Fruit fly (Drosophila melanogaster) whole organism, pupa: Measurements from ENCODE around the gene ICA69.

Experiments
- CG10348 ChIP-seq: fragments of 200-800 bp; sonication (Bioruptor generic); IDR thresholded peaks from 2 replicates; pipeline ENCODE4 v1.3.6; 2022; ENCODE audit warnings: missing biosample characterization, missing genetic modification characterization
- CG12605 ChIP-seq: fragments of 200-800 bp; sonication (Bioruptor generic); IDR thresholded peaks from 2 replicates; pipeline ENCODE4 v1.3.6; 2022; ENCODE audit warnings: missing biosample characterization, missing genetic modification characterization
- CG13204 ChIP-seq: fragments of 200-800 bp; sonication (Bioruptor generic); optimal IDR thresholded peaks from 2 replicates; lab custom pipeline; 2018; ENCODE audit warnings: missing biosample characterization, mild to moderate bottlenecking, missing genetic modification characterization, moderate library complexity
- CG14655 ChIP-seq: fragments of 200-800 bp; sonication (Bioruptor generic); optimal IDR thresholded peaks from 3 replicates; lab custom pipeline; 2017; ENCODE audit warnings: mild to moderate bottlenecking, missing biosample characterization, missing genetic modification reagents, missing genetic modification characterization
- CG15710 ChIP-seq: fragments of 200-800 bp; sonication (Bioruptor generic); optimal IDR thresholded peaks from 2 replicates; lab custom pipeline; 2018; ENCODE audit warnings: missing biosample characterization, mild to moderate bottlenecking, missing genetic modification characterization, moderate library complexity
- CG17806 ChIP-seq: fragments of 200-800 bp; sonication (Bioruptor generic); optimal IDR thresholded peaks from 2 replicates; lab custom pipeline; 2018; ENCODE audit warnings: missing biosample characterization, mild to moderate bottlenecking, missing genetic modification characterization, moderate library complexity
- CG32121 ChIP-seq: fragments of 200-800 bp; sonication (Bioruptor generic); IDR thresholded peaks from 2 replicates; pipeline ENCODE4 v1.3.6; 2022; ENCODE audit warnings: missing biosample characterization, missing genetic modification characterization
- CG34367 ChIP-seq: fragments of 200-800 bp; sonication (Bioruptor generic); optimal IDR thresholded peaks from 2 replicates; lab custom pipeline; 2018; ENCODE audit warnings: missing biosample characterization, mild to moderate bottlenecking, missing genetic modification characterization
- CG4496 ChIP-seq: fragments of 200-800 bp; sonication (Bioruptor generic); IDR thresholded peaks from 3 replicates; pipeline ENCODE4 v1.3.6; 2022; ENCODE audit warnings: missing biosample characterization, missing genetic modification characterization
- CG8159 ChIP-seq: fragments of 200-800 bp; sonication (Bioruptor generic); optimal IDR thresholded peaks from 3 replicates; lab custom pipeline; 2018; ENCODE audit warnings: missing biosample characterization, mild to moderate bottlenecking, missing genetic modification characterization, moderate library complexity
- CG8301 ChIP-seq: fragments of 200-800 bp; sonication (Bioruptor generic); optimal IDR thresholded peaks from 2 replicates; lab custom pipeline; 2018; ENCODE audit warnings: missing biosample characterization, mild to moderate bottlenecking, missing genetic modification characterization
- CG9948 ChIP-seq: fragments of 200-800 bp; sonication (Bioruptor generic); optimal IDR thresholded peaks from 2 replicates; lab custom pipeline; 2018; ENCODE audit warnings: missing biosample characterization, mild to moderate bottlenecking, missing genetic modification characterization, moderate library complexity
- D1 ChIP-seq: fragments of 200-800 bp; sonication (Bioruptor generic); optimal IDR thresholded peaks from 2 replicates; lab custom pipeline; 2018; ENCODE audit warnings: missing biosample characterization, mild to moderate bottlenecking, missing genetic modification characterization, moderate library complexity
- EcR ChIP-seq: fragments of 200-800 bp; sonication (Bioruptor generic); optimal IDR thresholded peaks from 3 replicates; lab custom pipeline; 2019; ENCODE audit warnings: missing biosample characterization, missing genetic modification characterization, mild to moderate bottlenecking, moderate library complexity, missing genetic modification reagents
- Ets98B ChIP-seq: fragments of 200-800 bp; sonication (Bioruptor generic); IDR thresholded peaks from 2 replicates; pipeline ENCODE4 v1.3.6; 2022; ENCODE audit warnings: missing biosample characterization, missing genetic modification characterization
- Pif1A ChIP-seq: fragments of 200-800 bp; sonication (Bioruptor generic); optimal IDR thresholded peaks from 3 replicates; lab custom pipeline; 2016; ENCODE audit warnings: missing biosample characterization, missing genetic modification characterization
- Pif1B ChIP-seq: fragments of 200-800 bp; sonication (Bioruptor generic); optimal IDR thresholded peaks from 3 replicates; lab custom pipeline; 2016; ENCODE audit warnings: missing biosample characterization, missing genetic modification characterization
- Snoo ChIP-seq: fragments of 200-800 bp; sonication (Bioruptor generic); optimal IDR thresholded peaks from 3 replicates; lab custom pipeline; 2017; ENCODE audit warnings: missing biosample characterization, mild to moderate bottlenecking, missing genetic modification characterization, inconsistent platforms
- fd96Ca ChIP-seq: fragments of 200-800 bp; sonication (Bioruptor generic); IDR thresholded peaks from 3 replicates; pipeline ENCODE4 v1.3.6; 2022; ENCODE audit warnings: missing biosample characterization, missing genetic modification characterization
- gl ChIP-seq: fragments of 200-800 bp; sonication (Bioruptor generic); optimal IDR thresholded peaks from 2 replicates; lab custom pipeline; 2018; ENCODE audit warnings: missing biosample characterization, mild to moderate bottlenecking, missing genetic modification characterization
- rn ChIP-seq: fragments of 200-800 bp; sonication (Bioruptor generic); IDR thresholded peaks from 2 replicates; pipeline ENCODE4 v1.3.6; 2022; ENCODE audit warnings: missing biosample characterization, missing genetic modification characterization

Gene ICA69

DNA sequence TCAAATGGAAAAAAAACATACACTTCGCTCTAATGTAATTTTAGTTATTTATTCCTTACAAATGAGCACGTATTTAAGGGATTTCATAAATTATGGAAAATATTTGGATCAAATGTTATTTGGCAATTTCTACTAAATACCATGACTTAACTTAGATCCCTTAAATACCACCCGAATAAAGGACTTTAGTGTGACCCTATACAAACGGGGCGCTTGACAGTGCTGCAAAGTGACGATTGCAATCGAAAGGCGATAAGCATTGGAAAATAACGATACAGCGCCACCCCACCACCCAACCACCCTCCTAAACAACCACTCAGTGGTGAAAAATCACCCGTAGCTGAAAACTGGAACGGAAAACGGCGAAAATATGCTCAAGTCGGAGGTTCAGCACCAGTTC, at the start of gene ICA69:
Gene ICA69 (plus strand): TSS at position 20 of the 400 bp plus-strand sequence.
- TF ChIP-seq CG8159 (tag; lab: Kevin White, UChicago): no peak
- TF ChIP-seq Pif1A: no peak
- TF ChIP-seq Pif1B (GFP tag; lab: Kevin White, UChicago): no peak
- TF ChIP-seq Ets98B (GFP tag; lab: Robert Waterston, UW): no peak
- no peak for TF ChIP-seq CG14655 (GFP tag; lab: Kevin White, UChicago)
- TF ChIP-seq CG9948 (tag; lab: Kevin White, UChicago): no peak
- no peak for TF ChIP-seq rn (GFP tag; lab: Robert Waterston, UW)

dm6 chr3L:21088889-21089288, 42.4 kb upstream of the ICA69 start, which contains the start of gene CG33285:
Gene CG33285 (minus strand): TSS chr3L:21088989.
- TF ChIP-seq CG4496 (GFP tag; lab: Robert Waterston, UW) (no peak), CG15710 (tag; lab: Kevin White, UChicago) (no peak), Pif1A (no peak), Pif1B (GFP tag; lab: Kevin White, UChicago) (no peak), CG13204 (GFP tag; lab: Kevin White, UChicago) (no peak), CG14655 (GFP tag; lab: Kevin White, UChicago) (no peak), rn (GFP tag; lab: Robert Waterston, UW) (no peak), fd96Ca (no peak), CG10348 (no peak), CG8159 (tag; lab: Kevin White, UChicago) (no peak), Ets98B (GFP tag; lab: Robert Waterston, UW) (no peak), gl (tag; lab: Kevin White, UChicago) (no peak)

dm6 chr3L:21090245-21090644, 41.0 kb upstream of the ICA69 start:
- TF ChIP-seq CG15710 (tag; lab: Kevin White, UChicago): no peak
- peak; percentile 4 for TF ChIP-seq Pif1A
- peak; percentile 20 for TF ChIP-seq CG14655 (GFP tag; lab: Kevin White, UChicago)

DNA sequence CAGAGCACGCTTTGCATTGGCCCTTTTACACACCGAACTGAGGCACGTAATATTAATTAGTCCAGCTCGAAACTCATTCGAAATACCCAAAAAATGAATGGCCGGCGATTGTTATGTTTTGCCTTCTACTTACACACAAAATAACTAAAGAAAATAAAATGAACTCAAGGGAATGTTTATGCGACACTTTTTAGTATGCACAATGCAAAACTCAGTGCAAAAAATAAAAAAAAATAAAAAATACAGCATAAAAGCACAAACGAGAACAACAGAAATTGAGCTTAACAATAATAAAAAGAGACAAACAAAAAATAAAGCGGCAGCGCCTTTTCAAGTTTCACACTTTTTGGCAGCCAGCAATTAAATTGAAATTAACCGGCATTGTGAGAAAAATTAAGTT, 33.9 kb upstream of the ICA69 start:
- no peak for TF ChIP-seq fd96Ca
- TF ChIP-seq CG14655 (GFP tag; lab: Kevin White, UChicago): no peak
- no peak for TF ChIP-seq CG17806
- TF ChIP-seq CG4496 (GFP tag; lab: Robert Waterston, UW): no peak
- no peak for TF ChIP-seq D1 (tag; lab: Kevin White, UChicago)
- TF ChIP-seq CG15710 (tag; lab: Kevin White, UChicago): no peak
- no peak for TF ChIP-seq Pif1A
- no peak for TF ChIP-seq CG8301 (tag; lab: Kevin White, UChicago)
- no peak for TF ChIP-seq CG32121 (GFP tag; lab: Robert Waterston, UW)
- no peak for TF ChIP-seq CG9948 (tag; lab: Kevin White, UChicago)
- TF ChIP-seq rn (GFP tag; lab: Robert Waterston, UW): no peak
- TF ChIP-seq EcR (GFP tag; lab: Kevin White, UChicago): no peak
- no peak for TF ChIP-seq Snoo (tag; lab: Kevin White, UChicago)
- no peak for TF ChIP-seq CG12605
- TF ChIP-seq gl (tag; lab: Kevin White, UChicago): no peak

DNA sequence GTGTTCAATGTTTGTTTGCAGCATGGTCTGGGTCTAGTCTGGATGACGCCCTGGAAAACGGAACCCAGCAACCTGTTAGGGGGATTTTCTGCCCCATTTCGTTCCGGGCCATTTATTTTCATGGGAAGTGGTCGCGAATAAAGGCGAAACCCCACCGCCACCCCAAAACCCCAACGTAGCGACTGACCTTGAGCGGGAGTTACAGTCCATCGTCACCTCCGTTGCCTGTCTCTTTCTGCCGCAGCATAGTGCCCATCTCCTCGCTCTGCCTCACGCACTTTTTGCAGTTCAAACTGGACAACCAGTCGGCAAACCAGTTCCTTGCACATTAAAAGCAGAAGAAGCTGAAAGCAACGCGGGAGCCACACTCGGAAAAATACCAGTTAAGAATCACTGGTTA, 32.6 kb upstream of the ICA69 start:
- TF ChIP-seq CG34367 (tag; lab: Kevin White, UChicago) (no peak), CG13204 (GFP tag; lab: Kevin White, UChicago) (peak; percentile 26), rn (GFP tag; lab: Robert Waterston, UW) (no peak), fd96Ca (no peak), D1 (tag; lab: Kevin White, UChicago) (no peak), CG32121 (GFP tag; lab: Robert Waterston, UW) (no peak), CG14655 (GFP tag; lab: Kevin White, UChicago) (no peak), CG8159 (tag; lab: Kevin White, UChicago) (no peak), CG17806 (no peak), Snoo (tag; lab: Kevin White, UChicago) (no peak), CG4496 (GFP tag; lab: Robert Waterston, UW) (peak; percentile 43; the same call in 1 of the 3 replicates), Pif1A (no peak), CG12605 (no peak), EcR (GFP tag; lab: Kevin White, UChicago) (peak; percentile 93), Pif1B (GFP tag; lab: Kevin White, UChicago) (no peak), gl (tag; lab: Kevin White, UChicago) (no peak), CG10348 (no peak)

dm6 chr3L:21099019-21099447, 32.2 kb upstream of the ICA69 start:
- TF ChIP-seq CG13204 (GFP tag; lab: Kevin White, UChicago) (no peak), CG8301 (tag; lab: Kevin White, UChicago) (peak; percentile 34), CG34367 (tag; lab: Kevin White, UChicago) (no peak), rn (GFP tag; lab: Robert Waterston, UW) (no peak), CG4496 (GFP tag; lab: Robert Waterston, UW) (no peak), D1 (tag; lab: Kevin White, UChicago) (no peak), CG14655 (GFP tag; lab: Kevin White, UChicago) (peak; percentile 74), CG17806 (peak; percentile 9), Pif1A (peak; percentile 29), CG8159 (tag; lab: Kevin White, UChicago) (peak; percentile 55), CG10348 (no peak), CG15710 (tag; lab: Kevin White, UChicago) (peak; percentile 47), CG9948 (tag; lab: Kevin White, UChicago) (peak; percentile 40), Pif1B (GFP tag; lab: Kevin White, UChicago) (peak; percentile 41), EcR (GFP tag; lab: Kevin White, UChicago) (no peak), Snoo (tag; lab: Kevin White, UChicago) (peak; percentile 50), CG12605 (no peak)
